Worm (Caenorhabditis elegans) whole organism, late embryonic: Measurements from ENCODE around the gene F14D7.3.

ENCODE experiments used
- C08G9.2 ChIP-seq: sonication (generic microtip); optimal IDR thresholded peaks from 2 replicates; lab custom pipeline; 2016; ENCODE audit warnings: mild to moderate bottlenecking, missing genetic modification characterization, moderate library complexity, missing compliant biosample characterization
- F13H6.1 ChIP-seq: sonication (generic microtip); optimal IDR thresholded peaks from 2 replicates; lab custom pipeline; 2016; ENCODE audit warnings: missing genetic modification characterization, missing compliant biosample characterization
- K02D7.2 ChIP-seq: sonication (generic microtip); optimal IDR thresholded peaks from 2 replicates; lab custom pipeline; 2017; ENCODE audit warnings: mild to moderate bottlenecking, missing genetic modification characterization, missing compliant biosample characterization
- K09A11.1 ChIP-seq: sonication (generic microtip); optimal IDR thresholded peaks from 2 replicates; lab custom pipeline; 2017; ENCODE audit warnings: antibody characterized with exemption, mild to moderate bottlenecking, missing genetic modification characterization, missing compliant biosample characterization; ENCODE audit not compliant: insufficient read depth
- T23F11.4 ChIP-seq: fragments of 200-800 bp; sonication (Bioruptor generic); optimal IDR thresholded peaks from 2 replicates; lab custom pipeline; 2018; ENCODE audit warnings: mild to moderate bottlenecking, missing genetic modification characterization, missing compliant biosample characterization
- Y22D7AL.16 ChIP-seq: sonication (generic microtip); optimal IDR thresholded peaks from 2 replicates; lab custom pipeline; 2016; ENCODE audit warnings: missing genetic modification characterization, missing compliant biosample characterization
- ahr-1 ChIP-seq: sonication (generic microtip); optimal IDR thresholded peaks from 2 replicates; lab custom pipeline; 2016; ENCODE audit warnings: missing genetic modification characterization, missing compliant biosample characterization
- ama-1 ChIP-seq: fragments of 150-350 bp; optimal IDR thresholded peaks from 2 replicates; lab custom pipeline; 2014
- ceh-14 ChIP-seq: sonication (generic microtip); optimal IDR thresholded peaks from 2 replicates; lab custom pipeline; 2016; ENCODE audit warnings: missing genotype, missing genetic modification characterization, missing compliant biosample characterization
- ceh-19 ChIP-seq: fragments of 200-800 bp; sonication (Bioruptor generic); optimal IDR thresholded peaks from 2 replicates; lab custom pipeline; 2018; ENCODE audit warnings: mild to moderate bottlenecking, missing genetic modification characterization, missing compliant biosample characterization
- ceh-2 ChIP-seq: sonication (generic microtip); optimal IDR thresholded peaks from 2 replicates; lab custom pipeline; 2016; ENCODE audit warnings: missing genotype, missing genetic modification characterization, missing compliant biosample characterization
- ceh-30 ChIP-seq: fragments of 150-350 bp; optimal IDR thresholded peaks from 2 replicates; lab custom pipeline; 2014; ENCODE audit warnings: missing biosample characterization, missing genetic modification characterization
- ceh-31 ChIP-seq: sonication (generic microtip); optimal IDR thresholded peaks from 2 replicates; lab custom pipeline; 2016; ENCODE audit warnings: missing genetic modification characterization, missing compliant biosample characterization
- ceh-45 ChIP-seq: fragments of 200-800 bp; sonication (Bioruptor generic); IDR thresholded peaks from 2 replicates; pipeline ENCODE4 v1.3.6; 2022; ENCODE audit warnings: missing genetic modification reagents, missing genetic modification characterization, missing compliant biosample characterization
- ceh-48 ChIP-seq: sonication (generic microtip); optimal IDR thresholded peaks from 2 replicates; lab custom pipeline; 2016; ENCODE audit warnings: missing genetic modification characterization, inconsistent platforms, missing compliant biosample characterization
- ceh-9 ChIP-seq: sonication (generic microtip); optimal IDR thresholded peaks from 2 replicates; lab custom pipeline; 2016; ENCODE audit warnings: mild to moderate bottlenecking, missing genetic modification characterization, inconsistent platforms, missing compliant biosample characterization
- che-1 ChIP-seq: sonication (generic microtip); optimal IDR thresholded peaks from 2 replicates; lab custom pipeline; 2016; ENCODE audit warnings: mild to moderate bottlenecking, missing genetic modification characterization, missing compliant biosample characterization
- elt-4 ChIP-seq: sonication (generic microtip); optimal IDR thresholded peaks from 2 replicates; lab custom pipeline; 2016; ENCODE audit warnings: missing genetic modification characterization, missing compliant biosample characterization
- ets-4 ChIP-seq: sonication (generic microtip); optimal IDR thresholded peaks from 2 replicates; lab custom pipeline; 2016; ENCODE audit warnings: missing genetic modification characterization, missing compliant biosample characterization
- eyg-1 ChIP-seq: sonication (generic microtip); optimal IDR thresholded peaks from 2 replicates; lab custom pipeline; 2016; ENCODE audit warnings: missing genotype, missing genetic modification characterization, missing compliant biosample characterization
- fax-1 ChIP-seq: sonication (generic microtip); optimal IDR thresholded peaks from 2 replicates; lab custom pipeline; 2016; ENCODE audit warnings: missing genotype, missing genetic modification characterization, missing compliant biosample characterization
- fkh-6 ChIP-seq: sonication (generic microtip); optimal IDR thresholded peaks from 2 replicates; lab custom pipeline; 2016; ENCODE audit warnings: missing genetic modification characterization, missing compliant biosample characterization
- gmeb-2 ChIP-seq: sonication (generic microtip); optimal IDR thresholded peaks from 2 replicates; lab custom pipeline; 2016; ENCODE audit warnings: missing genetic modification characterization, inconsistent platforms, missing compliant biosample characterization
- hlh-15 ChIP-seq: sonication (generic microtip); optimal IDR thresholded peaks from 2 replicates; lab custom pipeline; 2016; ENCODE audit warnings: missing genetic modification characterization, missing compliant biosample characterization
- hlh-8 ChIP-seq: sonication (generic microtip); optimal IDR thresholded peaks from 2 replicates; lab custom pipeline; 2016; ENCODE audit warnings: missing genotype, missing genetic modification characterization, missing compliant biosample characterization
- lin-11 ChIP-seq: fragments of 200-800 bp; sonication (Bioruptor generic); optimal IDR thresholded peaks from 2 replicates; lab custom pipeline; 2018; ENCODE audit warnings: mild to moderate bottlenecking, missing genetic modification characterization, missing compliant biosample characterization
- nhr-232 ChIP-seq: sonication (generic microtip); optimal IDR thresholded peaks from 2 replicates; lab custom pipeline; 2016; ENCODE audit warnings: missing genetic modification characterization, missing compliant biosample characterization
- npax-4 ChIP-seq: sonication (generic microtip); optimal IDR thresholded peaks from 2 replicates; lab custom pipeline; 2016; ENCODE audit warnings: missing genetic modification characterization, missing compliant biosample characterization
- pag-3 ChIP-seq: sonication (generic microtip); optimal IDR thresholded peaks from 2 replicates; lab custom pipeline; 2016; ENCODE audit warnings: missing compliant biosample characterization, missing genetic modification characterization, borderline replicate concordance
- pax-1 ChIP-seq: fragments of 150-350 bp; optimal IDR thresholded peaks from 2 replicates; lab custom pipeline; 2014; ENCODE audit warnings: missing biosample characterization, missing genetic modification characterization
- pha-4 ChIP-seq: fragments of 150-350 bp; optimal IDR thresholded peaks from 2 replicates; lab custom pipeline; 2018; ENCODE audit warnings: missing biosample characterization, missing genetic modification reagents, missing genetic modification characterization
- pqm-1 ChIP-seq: sonication (generic microtip); optimal IDR thresholded peaks from 2 replicates; lab custom pipeline; 2016; ENCODE audit warnings: missing genetic modification characterization, missing compliant biosample characterization
- pros-1 ChIP-seq: fragments of 150-350 bp; optimal IDR thresholded peaks from 2 replicates; lab custom pipeline; 2014; ENCODE audit warnings: missing biosample characterization, missing genetic modification reagents, missing genetic modification characterization
- rnt-1 ChIP-seq: sonication (generic microtip); optimal IDR thresholded peaks from 2 replicates; lab custom pipeline; 2016; ENCODE audit warnings: missing genetic modification characterization, missing compliant biosample characterization
- sdc-2 ChIP-seq: sonication (generic microtip); optimal IDR thresholded peaks from 2 replicates; lab custom pipeline; 2016; ENCODE audit warnings: missing genotype, missing genetic modification characterization, missing compliant biosample characterization
- sox-2 ChIP-seq: fragments of 200-800 bp; sonication (Bioruptor generic); IDR thresholded peaks from 2 replicates; pipeline ENCODE4 v1.3.6; 2022; ENCODE audit warnings: missing genetic modification reagents, missing genetic modification characterization, missing compliant biosample characterization
- syd-9 ChIP-seq: sonication (generic microtip); optimal IDR thresholded peaks from 2 replicates; lab custom pipeline; 2016; ENCODE audit warnings: mild to moderate bottlenecking, missing genetic modification characterization, moderate library complexity, missing compliant biosample characterization
- tbx-7 ChIP-seq: sonication (generic microtip); optimal IDR thresholded peaks from 2 replicates; lab custom pipeline; 2016; ENCODE audit warnings: missing genotype, missing genetic modification characterization, missing compliant biosample characterization
- unc-42 ChIP-seq: sonication (generic microtip); optimal IDR thresholded peaks from 2 replicates; lab custom pipeline; 2016; ENCODE audit warnings: missing genotype, missing genetic modification characterization, missing compliant biosample characterization
- unc-55 ChIP-seq: sonication (generic microtip); optimal IDR thresholded peaks from 2 replicates; lab custom pipeline; 2017; ENCODE audit warnings: missing biosample characterization, missing genetic modification reagents, missing genetic modification characterization
- unc-86 ChIP-seq: sonication (generic microtip); optimal IDR thresholded peaks from 2 replicates; lab custom pipeline; 2016; ENCODE audit warnings: missing genetic modification characterization, missing compliant biosample characterization
- zip-5 ChIP-seq: sonication (generic microtip); optimal IDR thresholded peaks from 2 replicates; lab custom pipeline; 2016; ENCODE audit warnings: missing genetic modification characterization, missing compliant biosample characterization

Gene F14D7.3

DNA sequence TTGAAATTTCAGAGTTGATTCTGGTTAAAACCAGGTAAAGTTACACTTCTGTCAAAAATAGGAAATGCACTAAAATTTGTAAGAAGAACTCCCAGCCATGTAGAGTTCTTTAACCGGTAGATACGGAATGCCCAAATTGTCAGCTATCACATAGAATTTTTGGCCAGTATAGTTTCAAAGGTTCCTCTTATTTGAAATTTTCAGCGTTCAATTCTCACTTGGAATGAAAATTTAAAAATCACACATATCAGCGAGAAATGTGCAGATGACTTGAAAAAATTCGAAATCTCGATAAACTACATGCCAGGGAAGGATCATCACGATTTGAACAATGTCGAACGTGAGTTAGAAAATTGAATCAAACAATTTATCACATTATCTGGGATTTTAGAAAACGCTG, at the start of gene F14D7.3:
Gene F14D7.3 (plus strand): TSS at position 301 of the 400 bp plus-strand sequence.
- TF ChIP-seq fkh-6 (no peak), unc-42 (tag; lab: Kevin White, UChicago) (no peak), K02D7.2 (tag; lab: Kevin White, UChicago) (no peak), F13H6.1 (tag; lab: Kevin White, UChicago) (no peak), sox-2 (GFP tag; lab: Robert Waterston, UW) (no peak), pag-3 (tag; lab: Kevin White, UChicago) (no peak), ceh-9 (tag; lab: Kevin White, UChicago) (no peak), che-1 (tag; lab: Kevin White, UChicago) (no peak), ceh-19 (GFP tag; lab: Kevin White, UChicago) (no peak), ceh-14 (tag; lab: Kevin White, UChicago) (no peak)

DNA sequence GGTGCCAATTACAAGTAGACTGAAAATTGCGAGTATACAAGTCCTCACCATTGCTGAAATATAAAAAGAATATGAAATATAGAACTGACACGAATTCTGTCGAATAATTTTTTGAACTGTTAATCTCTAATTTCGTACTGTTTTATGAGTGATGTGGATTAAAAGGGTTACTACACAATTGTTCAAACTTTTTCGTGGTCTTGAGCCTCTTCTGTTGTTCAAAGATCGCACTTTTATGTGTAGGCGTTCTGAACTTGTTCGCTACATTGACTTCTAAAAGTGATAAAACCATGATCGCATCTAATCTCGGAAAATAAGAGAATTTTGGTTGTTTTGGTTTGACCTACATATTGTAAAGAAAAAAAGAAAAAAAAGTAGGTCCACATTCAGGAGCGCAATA, 48.6 kb upstream of the F14D7.3 start, which contains the start of gene K02E11.4:
Gene K02E11.4 (minus strand): TSS at position 101 of the 400 bp plus-strand sequence.
- no peak for TF ChIP-seq nhr-232 (tag; lab: Kevin White, UChicago)
- TF ChIP-seq syd-9 (tag; lab: Kevin White, UChicago): no peak
- TF ChIP-seq unc-86: no peak
- TF ChIP-seq sox-2 (GFP tag; lab: Robert Waterston, UW): no peak
- no peak for TF ChIP-seq hlh-15
- TF ChIP-seq fkh-6: no peak
- TF ChIP-seq rnt-1 (tag; lab: Kevin White, UChicago): no peak
- TF ChIP-seq fax-1 (tag; lab: Kevin White, UChicago): no peak
- TF ChIP-seq Y22D7AL.16 (tag; lab: Kevin White, UChicago): no peak
- no peak for TF ChIP-seq pros-1 (tag; lab: Kevin White, UChicago)
- no peak for TF ChIP-seq lin-11 (tag; lab: Kevin White, UChicago)
- TF ChIP-seq pax-1: no peak
- no peak for TF ChIP-seq tbx-7
- no peak for TF ChIP-seq C08G9.2 (tag; lab: Kevin White, UChicago)
- no peak for TF ChIP-seq gmeb-2

DNA sequence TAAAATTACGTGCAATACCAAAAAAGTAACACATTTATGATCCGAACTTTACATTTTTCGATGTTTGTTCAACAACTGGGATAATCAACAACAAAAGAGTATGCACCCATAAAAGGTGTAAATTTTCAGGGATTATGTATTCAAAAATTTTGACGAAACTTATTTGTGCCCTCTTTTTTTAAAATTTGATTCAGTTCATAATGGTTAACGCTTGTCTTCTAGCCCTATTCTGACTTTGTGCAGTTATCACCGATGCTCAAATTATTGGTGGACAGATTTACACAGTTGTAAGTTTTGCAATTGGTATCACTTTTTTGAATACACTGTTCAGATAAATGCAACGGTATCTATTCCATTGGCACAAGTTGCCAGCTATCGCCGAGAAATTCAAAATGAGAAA, 47.9 kb upstream of the F14D7.3 start, which contains the start of gene K02E11.6:
Gene K02E11.6 (plus strand): TSS at position 149 of the 400 bp plus-strand sequence.
- TF ChIP-seq K02D7.2 (tag; lab: Kevin White, UChicago): no peak
- no peak for TF ChIP-seq T23F11.4
- TF ChIP-seq hlh-8: no peak
- TF ChIP-seq eyg-1 (tag; lab: Kevin White, UChicago): no peak
- no peak for TF ChIP-seq tbx-7
- TF ChIP-seq, all 69 proteins: peak for 0

DNA sequence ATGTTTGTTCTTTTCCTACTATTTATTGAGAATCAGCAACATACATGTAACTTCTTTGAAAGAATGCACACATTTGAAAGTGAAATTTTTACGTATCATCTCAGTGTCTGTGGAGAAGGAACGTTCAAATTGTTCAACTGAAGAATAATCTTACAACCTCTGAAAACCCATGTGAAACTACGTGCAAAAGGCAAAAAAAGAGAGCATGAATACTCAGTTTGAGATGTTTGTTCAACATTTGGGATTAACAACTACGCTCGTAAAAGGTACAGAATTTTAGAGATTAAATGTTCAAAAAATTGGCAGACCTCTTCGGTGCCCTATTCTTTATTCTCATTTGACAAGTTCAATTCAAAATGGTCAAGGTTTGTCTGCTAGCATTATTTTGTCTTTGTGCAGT, 44.6 kb upstream of the F14D7.3 start, which contains the start of gene K02E11.5:
Gene K02E11.5 (plus strand): TSS at position 301 of the 400 bp plus-strand sequence.
- no peak for TF ChIP-seq ceh-2 (tag; lab: Kevin White, UChicago)
- TF ChIP-seq ceh-48 (tag; lab: Kevin White, UChicago): no peak
- no peak for TF ChIP-seq ceh-45 (GFP tag; lab: Robert Waterston, UW)
- no peak for TF ChIP-seq ceh-30 (tag; lab: Kevin White, UChicago)
- TF ChIP-seq K09A11.1: no peak
- no peak for TF ChIP-seq unc-55 (GFP tag; lab: Kevin White, UChicago)
- TF ChIP-seq pqm-1 (tag; lab: Kevin White, UChicago): no peak
- TF ChIP-seq ama-1 (lab: Kevin White, UChicago): no peak

DNA sequence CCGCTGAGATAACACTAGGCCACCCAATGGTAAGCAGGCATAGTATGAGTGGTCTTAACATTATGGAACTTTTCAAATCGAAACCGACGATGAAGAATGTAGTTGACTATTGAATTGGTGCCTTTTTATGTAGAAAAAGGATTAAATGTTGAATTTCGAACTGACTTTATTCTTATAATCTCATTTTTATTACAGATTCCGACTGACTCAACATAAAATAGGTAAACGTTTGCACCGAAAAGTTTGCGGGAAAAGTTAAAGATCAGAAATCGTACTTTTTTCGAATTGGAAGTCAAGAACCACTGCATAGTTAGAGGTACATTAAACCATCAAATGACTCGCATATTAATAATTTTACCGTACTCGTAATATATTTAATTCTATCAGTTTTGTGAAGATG, 42.4 kb upstream of the F14D7.3 start, which contains the start of gene K02E11.7:
Gene K02E11.7 (minus strand): TSS at position 101 of the 400 bp plus-strand sequence.
- TF ChIP-seq ahr-1 (tag; lab: Kevin White, UChicago): no peak
- no peak for TF ChIP-seq pqm-1 (tag; lab: Kevin White, UChicago)
- no peak for TF ChIP-seq elt-4 (tag; lab: Kevin White, UChicago)
- no peak for TF ChIP-seq ceh-31 (tag; lab: Kevin White, UChicago)
- no peak for TF ChIP-seq zip-5 (tag; lab: Kevin White, UChicago)
- no peak for TF ChIP-seq ceh-30 (tag; lab: Kevin White, UChicago)
- TF ChIP-seq sdc-2 (tag; lab: Kevin White, UChicago): no peak
- TF ChIP-seq syd-9 (tag; lab: Kevin White, UChicago): no peak
- no peak for TF ChIP-seq ceh-14 (tag; lab: Kevin White, UChicago)
- no peak for TF ChIP-seq K02D7.2 (tag; lab: Kevin White, UChicago)
- no peak for TF ChIP-seq npax-4
- no peak for TF ChIP-seq ets-4 (tag; lab: Kevin White, UChicago)
- TF ChIP-seq pha-4: no peak
- no peak for TF ChIP-seq gmeb-2
- TF ChIP-seq F13H6.1 (tag; lab: Kevin White, UChicago): no peak
- no peak for TF ChIP-seq tbx-7
- TF ChIP-seq ceh-45 (GFP tag; lab: Robert Waterston, UW): no peak
- TF ChIP-seq pag-3 (tag; lab: Kevin White, UChicago): no peak
- no peak for TF ChIP-seq hlh-15
